Fruit fly (Drosophila melanogaster) whole organism, embryonic: ENCODE measurements around the gene pyx.
A peak's percentile ranks its signal among the peaks of the same experiment; 100 is the strongest.

ENCODE experiments used
- Antp ChIP-seq: fragments of 200-800 bp; sonication (Bioruptor generic); optimal IDR thresholded peaks from 3 replicates; lab custom pipeline; 2016; ENCODE audit warnings: missing biosample characterization, missing genetic modification characterization
- Atf6 ChIP-seq: fragments of 200-800 bp; sonication (Bioruptor generic); IDR thresholded peaks from 2 replicates; pipeline ENCODE4 v1.3.6; 2022; ENCODE audit warnings: missing biosample characterization, missing genetic modification characterization
- Blimp-1 ChIP-seq: fragments of 200-800 bp; sonication (Bioruptor generic); optimal IDR thresholded peaks from 3 replicates; lab custom pipeline; 2018; ENCODE audit warnings: missing biosample characterization, missing genetic modification characterization, mild to moderate bottlenecking, moderate library complexity, missing genetic modification reagents
- CG10366 ChIP-seq: fragments of 200-800 bp; sonication (Bioruptor generic); IDR thresholded peaks from 2 replicates; pipeline ENCODE4 v1.3.6; 2022; ENCODE audit warnings: missing biosample characterization, missing genetic modification characterization
- CG10959 ChIP-seq: fragments of 200-800 bp; sonication (Bioruptor generic); IDR thresholded peaks from 2 replicates; pipeline ENCODE4 v1.3.6; 2022; ENCODE audit warnings: missing biosample characterization, missing genetic modification characterization
- CG11085 ChIP-seq: fragments of 200-800 bp; sonication (Bioruptor generic); IDR thresholded peaks from 2 replicates; pipeline ENCODE4 v1.3.6; 2022; ENCODE audit warnings: missing biosample characterization, missing genetic modification characterization
- CG11456 ChIP-seq: fragments of 200-800 bp; sonication (Bioruptor generic); IDR thresholded peaks from 3 replicates; pipeline ENCODE4 v1.3.6; 2022; ENCODE audit warnings: missing biosample characterization, missing genetic modification characterization
- CG14860 ChIP-seq: fragments of 200-800 bp; sonication (Bioruptor generic); IDR thresholded peaks from 3 replicates; pipeline ENCODE4 v1.3.6; 2022; ENCODE audit warnings: missing biosample characterization, missing genetic modification characterization; ENCODE audit not compliant: partially characterized antibody
- CG14965 ChIP-seq: fragments of 200-800 bp; sonication (Bioruptor generic); optimal IDR thresholded peaks from 2 replicates; lab custom pipeline; 2016; ENCODE audit warnings: missing biosample characterization, missing genetic modification characterization, borderline replicate concordance
- CG15269 ChIP-seq: fragments of 200-800 bp; sonication (Bioruptor generic); optimal IDR thresholded peaks from 2 replicates; lab custom pipeline; 2018; ENCODE audit warnings: missing biosample characterization, mild to moderate bottlenecking, missing genetic modification characterization, moderate library complexity
- CG1647 ChIP-seq: fragments of 200-800 bp; sonication (Bioruptor generic); optimal IDR thresholded peaks from 3 replicates; lab custom pipeline; 2016; ENCODE audit warnings: missing biosample characterization, missing genetic modification characterization
- CG16813 ChIP-seq: fragments of 200-800 bp; sonication (Bioruptor generic); IDR thresholded peaks from 3 replicates; pipeline ENCODE4 v1.3.6; 2022; ENCODE audit warnings: missing biosample characterization, missing genetic modification characterization; ENCODE audit not compliant: partially characterized antibody
- CG17568 ChIP-seq: fragments of 200-800 bp; sonication (Bioruptor generic); optimal IDR thresholded peaks from 2 replicates; lab custom pipeline; 2018; ENCODE audit warnings: missing biosample characterization, mild to moderate bottlenecking, missing genetic modification characterization, moderate library complexity
- CG18476 ChIP-seq: fragments of 200-800 bp; sonication (Bioruptor generic); optimal IDR thresholded peaks from 2 replicates; lab custom pipeline; 2016; ENCODE audit warnings: missing biosample characterization, mild to moderate bottlenecking, missing genetic modification characterization
- CG31441 ChIP-seq: fragments of 200-800 bp; sonication (Bioruptor generic); IDR thresholded peaks from 2 replicates; pipeline ENCODE4 v1.3.6; 2022; ENCODE audit warnings: missing biosample characterization, missing genetic modification characterization
- CG3163 ChIP-seq: fragments of 200-800 bp; sonication (Bioruptor generic); optimal IDR thresholded peaks from 3 replicates; lab custom pipeline; 2016; ENCODE audit warnings: missing biosample characterization, missing genetic modification characterization
- CG3407 ChIP-seq: fragments of 200-800 bp; sonication (Bioruptor generic); optimal IDR thresholded peaks from 2 replicates; lab custom pipeline; 2018; ENCODE audit warnings: missing biosample characterization, mild to moderate bottlenecking, missing genetic modification characterization
- CG34224 ChIP-seq: fragments of 200-800 bp; sonication (Bioruptor generic); IDR thresholded peaks from 3 replicates; pipeline ENCODE4 v1.3.6; 2022; ENCODE audit warnings: missing biosample characterization, missing genetic modification characterization; ENCODE audit not compliant: partially characterized antibody
- CG4730 ChIP-seq: fragments of 200-800 bp; sonication (Bioruptor generic); IDR thresholded peaks from 2 replicates; pipeline ENCODE4 v1.3.6; 2022; ENCODE audit warnings: missing biosample characterization, missing genetic modification characterization
- CG4854 ChIP-seq: fragments of 200-800 bp; sonication (Bioruptor generic); optimal IDR thresholded peaks from 2 replicates; lab custom pipeline; 2016; ENCODE audit warnings: missing biosample characterization, missing genetic modification characterization, inconsistent platforms
- CG8765 ChIP-seq: fragments of 200-800 bp; sonication (Bioruptor generic); IDR thresholded peaks from 2 replicates; pipeline ENCODE4 v1.3.6; 2022; ENCODE audit warnings: missing biosample characterization, missing genetic modification characterization
- D19A ChIP-seq: fragments of 200-800 bp; optimal IDR thresholded peaks from 3 replicates; lab custom pipeline; 2019; ENCODE audit warnings: missing biosample characterization, mild to moderate bottlenecking, missing genetic modification characterization, moderate library complexity
- D19B ChIP-seq: fragments of 200-800 bp; sonication (Bioruptor generic); optimal IDR thresholded peaks from 2 replicates; lab custom pipeline; 2017; ENCODE audit warnings: missing biosample characterization, mild to moderate bottlenecking, missing genetic modification characterization
- Dad ChIP-seq: fragments of 200-800 bp; sonication (Bioruptor generic); optimal IDR thresholded peaks from 3 replicates; lab custom pipeline; 2016; ENCODE audit warnings: missing biosample characterization, missing genetic modification characterization
- Deaf1 ChIP-seq: fragments of 200-800 bp; optimal IDR thresholded peaks from 3 replicates; lab custom pipeline; 2019; ENCODE audit warnings: missing biosample characterization, mild to moderate bottlenecking, missing genetic modification characterization, moderate library complexity
- Dfd ChIP-seq, 2 experiments: fragments of >200 bp; optimal IDR thresholded peaks; 2 replicates each; lab custom pipeline; 2017; ENCODE audit warnings: missing biosample characterization in 2 of 2, missing genetic modification characterization in 2 of 2
- Ets65A ChIP-seq: fragments of 200-800 bp; sonication (Bioruptor generic); peaks from one replicate; lab custom pipeline; 2016; ENCODE audit warnings: missing biosample characterization, missing genetic modification characterization
- Hmr ChIP-seq: fragments of 200-800 bp; sonication (Bioruptor generic); optimal IDR thresholded peaks from 3 replicates; lab custom pipeline; 2017; ENCODE audit warnings: mild to moderate bottlenecking, missing biosample characterization, missing genetic modification reagents, missing genetic modification characterization
- Hmx ChIP-seq: fragments of 200-800 bp; sonication (Bioruptor generic); optimal IDR thresholded peaks from 2 replicates; lab custom pipeline; 2016; ENCODE audit warnings: missing biosample characterization, missing genetic modification characterization
- Neu2 ChIP-seq: fragments of 200-800 bp; sonication (Bioruptor generic); optimal IDR thresholded peaks from 3 replicates; lab custom pipeline; 2016; ENCODE audit warnings: missing biosample characterization, missing genetic modification characterization, borderline replicate concordance
- NfI ChIP-seq: fragments of 200-800 bp; sonication (Bioruptor generic); optimal IDR thresholded peaks from 3 replicates; lab custom pipeline; 2018; ENCODE audit warnings: missing biosample characterization, mild to moderate bottlenecking, missing genetic modification characterization, moderate library complexity
- Oli ChIP-seq: fragments of 200-800 bp; sonication (Bioruptor generic); optimal IDR thresholded peaks from 2 replicates; lab custom pipeline; 2018; ENCODE audit warnings: missing biosample characterization, mild to moderate bottlenecking, missing genetic modification characterization, moderate library complexity
- Sox100B ChIP-seq: fragments of 200-800 bp; sonication (Bioruptor generic); optimal IDR thresholded peaks from 3 replicates; lab custom pipeline; 2018; ENCODE audit warnings: missing biosample characterization, mild to moderate bottlenecking, missing genetic modification characterization
- al ChIP-seq: fragments of 200-800 bp; sonication (Bioruptor generic); IDR thresholded peaks from 2 replicates; pipeline ENCODE4 v1.3.6; 2022; ENCODE audit warnings: missing biosample characterization, missing genetic modification characterization
- bbx ChIP-seq: fragments of 200-800 bp; sonication (Bioruptor generic); IDR thresholded peaks from 2 replicates; pipeline ENCODE4 v1.3.6; 2022; ENCODE audit warnings: missing biosample characterization, missing genetic modification characterization; ENCODE audit not compliant: partially characterized antibody
- chn ChIP-seq: fragments of 200-800 bp; sonication (Bioruptor generic); optimal IDR thresholded peaks from 2 replicates; lab custom pipeline; 2016; ENCODE audit warnings: missing biosample characterization, missing genetic modification characterization
- crp ChIP-seq, 2 experiments: fragments of 200-800 bp; sonication (Bioruptor generic); optimal IDR thresholded peaks; 2 replicates in 1 of 2; 3 replicates in 1 of 2; lab custom pipeline; 2017; ENCODE audit warnings: missing biosample characterization in 2 of 2, missing genetic modification characterization in 2 of 2, mild to moderate bottlenecking in 1 of 2, moderate library complexity in 1 of 2
- dpn ChIP-seq, 2 experiments: fragments of 200-800 bp; sonication (Bioruptor generic); optimal IDR thresholded peaks; 3 replicates each; lab custom pipeline; 2016; ENCODE audit warnings: missing biosample characterization in 2 of 2, missing genetic modification characterization in 2 of 2
- ewg ChIP-seq: fragments of 200-800 bp; sonication (Bioruptor generic); optimal IDR thresholded peaks from 3 replicates; lab custom pipeline; 2017; ENCODE audit warnings: mild to moderate bottlenecking, missing biosample characterization, missing genetic modification reagents, missing genetic modification characterization
- fd102C ChIP-seq: fragments of 200-800 bp; sonication (Bioruptor generic); optimal IDR thresholded peaks from 2 replicates; lab custom pipeline; 2018; ENCODE audit warnings: missing biosample characterization, mild to moderate bottlenecking, missing genetic modification characterization, moderate library complexity
- ftz-f1 ChIP-seq: fragments of 200-800 bp; sonication (Bioruptor generic); optimal IDR thresholded peaks from 2 replicates; lab custom pipeline; 2016; ENCODE audit warnings: missing biosample characterization, missing genetic modification characterization
- klu ChIP-seq: fragments of 200-800 bp; sonication (Bioruptor generic); IDR thresholded peaks from 2 replicates; pipeline ENCODE4 v1.3.6; 2022; ENCODE audit warnings: missing biosample characterization, missing genetic modification characterization
- lilli ChIP-seq: fragments of 200-800 bp; sonication (Bioruptor generic); optimal IDR thresholded peaks from 3 replicates; lab custom pipeline; 2016; ENCODE audit warnings: missing biosample characterization, missing genetic modification characterization
- lov ChIP-seq, 2 experiments: fragments of 200-800 bp in 1 of 2; fragments of >200 bp in 1 of 2; sonication (Bioruptor generic) in 1 of 2; IDR thresholded peaks in 1 of 2; optimal IDR thresholded peaks in 1 of 2; 2 replicates in 1 of 2; 3 replicates in 1 of 2; pipeline versions ENCODE4 v1.3.6 to Lab custom; 2017 to 2022; ENCODE audit warnings: missing biosample characterization in 1 of 2, missing genetic modification characterization in 1 of 2
- sqz ChIP-seq: fragments of 200-800 bp; sonication (Bioruptor generic); optimal IDR thresholded peaks from 3 replicates; lab custom pipeline; 2018; ENCODE audit warnings: missing biosample characterization, mild to moderate bottlenecking, missing genetic modification characterization
- tio ChIP-seq: fragments of 200-800 bp; sonication (Bioruptor generic); optimal IDR thresholded peaks from 2 replicates; lab custom pipeline; 2017; ENCODE audit warnings: missing biosample characterization, missing genetic modification characterization, inconsistent platforms
- ttk ChIP-seq: fragments of 200-800 bp; sonication (Bioruptor generic); IDR thresholded peaks from 2 replicates; pipeline ENCODE4 v2.1.2; 2022; ENCODE audit warnings: missing biosample characterization, missing genetic modification characterization
- wek ChIP-seq: fragments of 200-800 bp; sonication (Bioruptor generic); optimal IDR thresholded peaks from 3 replicates; lab custom pipeline; 2018; ENCODE audit warnings: missing biosample characterization, mild to moderate bottlenecking, missing genetic modification characterization, moderate library complexity

pyx gene

DNA sequence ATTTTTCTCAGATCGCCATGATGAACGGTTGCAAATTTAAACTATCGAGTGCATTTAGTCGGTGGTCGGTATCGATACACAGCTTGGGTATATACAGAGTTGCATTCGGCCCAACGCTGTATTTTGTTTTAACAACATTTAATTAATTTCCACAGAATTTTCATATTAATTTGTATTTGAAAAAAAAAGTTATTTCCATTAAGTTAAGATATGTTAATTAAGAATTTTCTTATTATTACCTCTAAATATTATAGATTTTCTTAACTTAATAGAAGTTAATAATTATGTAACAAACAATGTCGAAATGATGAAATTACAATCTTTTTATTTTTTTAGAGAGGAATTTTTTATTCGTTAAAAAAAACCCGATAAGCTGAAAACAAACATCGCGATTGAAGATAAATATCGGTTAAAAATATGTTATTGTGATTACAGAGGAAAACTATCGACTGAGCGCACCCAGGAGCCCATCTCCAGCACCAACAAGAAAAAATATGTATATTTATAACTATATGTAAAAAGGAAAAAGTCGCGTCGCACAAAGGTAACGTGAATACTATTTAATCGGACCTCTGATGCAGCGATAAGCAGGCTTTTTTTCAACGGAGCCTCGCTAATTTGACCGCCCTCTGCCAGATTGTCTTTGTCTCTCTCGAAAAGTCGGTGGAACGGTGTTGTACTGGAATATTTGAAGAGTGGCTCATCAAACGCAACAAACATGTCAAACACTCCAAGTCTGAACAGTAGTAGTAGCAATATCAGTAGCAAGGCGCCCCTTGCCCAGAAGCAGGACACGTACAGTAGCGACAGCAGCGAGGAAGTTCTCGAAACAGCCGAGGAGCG, 22.9 kb downstream of the pyx start, which contains the start of the genes rno and mri (continued):
- TF ChIP-seq Blimp-1, result peak; percentile 9
- no peak for TF ChIP-seq Neu2 (GFP tag; lab: Kevin White, UChicago)
- TF ChIP-seq ewg (GFP tag; lab: Kevin White, UChicago), result peak; percentile 24
- TF ChIP-seq Atf6 (GFP tag; lab: Robert Waterston, UW), result peak; percentile 67; the same call in 1 of the 2 replicates
- TF ChIP-seq klu (GFP tag; lab: Robert Waterston, UW), result peak; percentile 62; the same call in 1 of the 2 replicates
- peak; percentile 87 for TF ChIP-seq Ets65A (GFP tag; lab: Kevin White, UChicago)
- TF ChIP-seq CG11456, result peak; percentile 79
- TF ChIP-seq CG4730 (GFP tag; lab: Robert Waterston, UW), result peak; percentile 72
- peak; percentile 82 for TF ChIP-seq CG31441 (GFP tag; lab: Robert Waterston, UW)
- TF ChIP-seq Deaf1, result no peak
- no peak for TF ChIP-seq CG17568 (GFP tag; lab: Kevin White, UChicago)
- TF ChIP-seq lilli (GFP tag; lab: Kevin White, UChicago), result peak; percentile 31
- no peak for TF ChIP-seq CG3163
- TF ChIP-seq CG11085 (GFP tag; lab: Robert Waterston, UW), result peak; percentile 63; the same call in 1 of the 2 replicates
- TF ChIP-seq Antp (GFP tag; lab: Kevin White, UChicago), result no peak
- TF ChIP-seq D19A, result peak; percentile 58
- TF ChIP-seq bbx, result peak; percentile 95
- no peak for TF ChIP-seq tio (GFP tag; lab: Kevin White, UChicago)
- TF ChIP-seq CG16813 (GFP tag; lab: Robert Waterston, UW), result peak; percentile 95
- no peak for TF ChIP-seq lov (optimal IDR thresholded peaks at IDR 0.05; lab: Kevin White, UChicago)
- 0 out of 3 replicates have a peak, but pooled peaks have one; percentile 44 for TF ChIP-seq lov (GFP tag; IDR thresholded peaks at IDR 0.05; lab: Robert Waterston, UW)
- TF ChIP-seq ttk (GFP tag; lab: Robert Waterston, UW), result peak; percentile 72
- TF ChIP-seq chn (GFP tag; lab: Kevin White, UChicago), result no peak
- TF ChIP-seq CG4854, result no peak
- TF ChIP-seq dpn (GFP tag; optimal IDR thresholded peaks at IDR 0.05; lab: Kevin White, UChicago), result peak; percentile 6 to 75
- no peak for TF ChIP-seq CG3407 (GFP tag; lab: Kevin White, UChicago)
- TF ChIP-seq CG14965 (GFP tag; lab: Kevin White, UChicago), result no peak
- TF ChIP-seq CG18476 (GFP tag; lab: Kevin White, UChicago), result no peak
- TF ChIP-seq Oli (tag; lab: Kevin White, UChicago), result peak; percentile 56
- TF ChIP-seq CG14860 (GFP tag; lab: Robert Waterston, UW), result peak; percentile 93
- TF ChIP-seq CG34224, result peak; percentile 94
- peak in 1 of 2 experiments; percentile 11 for TF ChIP-seq crp (GFP tag; optimal IDR thresholded peaks at IDR 0.05; lab: Kevin White, UChicago)
- TF ChIP-seq sqz, result peak; percentile 13
- TF ChIP-seq NfI (GFP tag; lab: Kevin White, UChicago), result peak; percentile 67
- no peak for TF ChIP-seq Hmx
- no peak for TF ChIP-seq CG10959 (GFP tag; lab: Robert Waterston, UW)
- TF ChIP-seq D19B (GFP tag; lab: Kevin White, UChicago), result no peak
- no peak for TF ChIP-seq Sox100B (GFP tag; lab: Kevin White, UChicago)
- TF ChIP-seq al (GFP tag; lab: Robert Waterston, UW), result peak; percentile 67
- TF ChIP-seq CG15269, result peak; percentile 79
- no peak for TF ChIP-seq ftz-f1
- peak; percentile 37 for TF ChIP-seq CG8765 (GFP tag; lab: Robert Waterston, UW)
- TF ChIP-seq fd102C (GFP tag; lab: Kevin White, UChicago), result no peak
- no peak for TF ChIP-seq CG1647 (GFP tag; lab: Kevin White, UChicago)
- TF ChIP-seq CG10366 (GFP tag; lab: Robert Waterston, UW), result peak; percentile 74
- no peak for TF ChIP-seq Dad (GFP tag; lab: Kevin White, UChicago)
- peak; percentile 71 for TF ChIP-seq Hmr (GFP tag; lab: Kevin White, UChicago)
- TF ChIP-seq Dfd (GFP tag; optimal IDR thresholded peaks at IDR 0.05; lab: Kevin White, UChicago), result no peak
- TF ChIP-seq wek (GFP tag; lab: Kevin White, UChicago), result no peak
